Fruit fly (Drosophila melanogaster): Measurements from ENCODE around the gene CG14947.

DNA sequence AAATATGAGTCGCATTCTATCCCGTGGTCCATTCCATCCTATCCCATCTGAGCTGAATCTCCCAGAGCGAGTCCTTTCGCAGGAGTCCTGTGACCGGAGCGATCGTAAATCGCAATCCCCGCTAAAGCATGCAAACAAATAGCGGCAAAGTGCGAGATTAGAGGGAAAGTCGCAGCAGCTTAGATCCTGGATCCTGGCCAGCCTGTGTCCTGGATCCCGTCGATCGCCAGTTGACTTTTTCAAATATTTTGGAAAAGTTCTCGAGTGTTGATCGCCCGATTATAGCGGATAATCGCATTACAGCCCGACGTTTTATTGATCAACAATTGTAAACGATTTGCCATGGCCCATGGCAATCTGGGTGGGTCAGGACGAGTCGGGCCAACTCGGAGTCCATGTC lies 13.2 kb downstream of the CG14947 start:
- no peak for TF ChIP-seq Blimp-1 (GFP tag; optimal IDR thresholded peaks at IDR 0.05)
- no peak for TF ChIP-seq CG6276 (GFP tag; optimal IDR thresholded peaks at IDR 0.05)
- TF ChIP-seq CG10669 (GFP tag; optimal IDR thresholded peaks at IDR 0.05), result no peak
- no peak for TF ChIP-seq acj6 (GFP tag; optimal IDR thresholded peaks at IDR 0.05)
- TF ChIP-seq CG1621 (tag; optimal IDR thresholded peaks at IDR 0.05), result no peak
- no peak for TF ChIP-seq OdsH (GFP tag; optimal IDR thresholded peaks at IDR 0.05)
- no peak for TF ChIP-seq dsx (GFP tag; optimal IDR thresholded peaks at IDR 0.05; ENCODE audit: poor library complexity, severe bottlenecking)
- no peak for TF ChIP-seq esn (GFP tag; optimal IDR thresholded peaks at IDR 0.05)

All from whole organism, prepupa.